Fruit fly (Drosophila melanogaster) whole organism, embryonic: ENCODE results near the gene CG13075.
A peak's percentile ranks its signal among the peaks of the same experiment; 100 is the strongest.

ENCODE experiments used
- ATbp ChIP-seq: fragments of 200-800 bp; sonication (Bioruptor generic); optimal IDR thresholded peaks from 2 replicates; lab custom pipeline; 2017; ENCODE audit warnings: missing biosample characterization, mild to moderate bottlenecking, missing genetic modification characterization, missing genetic modification reagents
- Bdp1 ChIP-seq: fragments of 200-800 bp; sonication (Bioruptor generic); optimal IDR thresholded peaks from 3 replicates; lab custom pipeline; 2016; ENCODE audit warnings: missing biosample characterization, missing genetic modification characterization
- CG12071 ChIP-seq: fragments of 200-800 bp; sonication (Bioruptor generic); optimal IDR thresholded peaks from 3 replicates; lab custom pipeline; 2018; ENCODE audit warnings: missing biosample characterization, mild to moderate bottlenecking, missing genetic modification characterization
- CG12104 ChIP-seq: fragments of 200-800 bp; sonication (Bioruptor generic); optimal IDR thresholded peaks from 3 replicates; lab custom pipeline; 2016; ENCODE audit warnings: missing biosample characterization, missing genetic modification characterization
- CG15696 ChIP-seq: fragments of 200-800 bp; sonication (Bioruptor generic); optimal IDR thresholded peaks from 2 replicates; lab custom pipeline; 2019; ENCODE audit warnings: missing biosample characterization, mild to moderate bottlenecking, missing genetic modification characterization, moderate library complexity
- CG1603 ChIP-seq: fragments of 200-800 bp; sonication (Bioruptor generic); optimal IDR thresholded peaks from 2 replicates; lab custom pipeline; 2019; ENCODE audit warnings: missing biosample characterization, mild to moderate bottlenecking, missing genetic modification characterization, moderate library complexity
- CG17568 ChIP-seq: fragments of 200-800 bp; sonication (Bioruptor generic); optimal IDR thresholded peaks from 2 replicates; lab custom pipeline; 2018; ENCODE audit warnings: missing biosample characterization, mild to moderate bottlenecking, missing genetic modification characterization, moderate library complexity
- CG17612 ChIP-seq: fragments of 200-800 bp; sonication (Bioruptor generic); IDR thresholded peaks from 2 replicates; pipeline ENCODE4 v1.3.6; 2022; ENCODE audit warnings: missing biosample characterization, missing genetic modification characterization
- CG30020 ChIP-seq: fragments of 200-800 bp; optimal IDR thresholded peaks from 2 replicates; lab custom pipeline; 2019; ENCODE audit warnings: missing biosample characterization, mild to moderate bottlenecking, missing genetic modification characterization, moderate library complexity
- CG3065 ChIP-seq: fragments of 200-800 bp; sonication (Bioruptor generic); optimal IDR thresholded peaks from 2 replicates; lab custom pipeline; 2016; ENCODE audit warnings: missing biosample characterization, missing genetic modification characterization
- CG31224 ChIP-seq: fragments of 200-800 bp; sonication (Bioruptor generic); IDR thresholded peaks from 2 replicates; pipeline ENCODE4 v1.3.6; 2022; ENCODE audit warnings: missing biosample characterization, missing genetic modification characterization
- CG31441 ChIP-seq: fragments of 200-800 bp; sonication (Bioruptor generic); IDR thresholded peaks from 2 replicates; pipeline ENCODE4 v1.3.6; 2022; ENCODE audit warnings: missing biosample characterization, missing genetic modification characterization
- CG3407 ChIP-seq: fragments of 200-800 bp; sonication (Bioruptor generic); optimal IDR thresholded peaks from 2 replicates; lab custom pipeline; 2018; ENCODE audit warnings: missing biosample characterization, mild to moderate bottlenecking, missing genetic modification characterization
- CG42726 ChIP-seq: fragments of 200-800 bp; sonication (Bioruptor generic); IDR thresholded peaks from 2 replicates; pipeline ENCODE4 v1.3.6; 2022; ENCODE audit warnings: missing biosample characterization, missing genetic modification characterization; ENCODE audit not compliant: partially characterized antibody
- CG7372 ChIP-seq: fragments of 200-800 bp; sonication (Bioruptor generic); IDR thresholded peaks from 2 replicates; pipeline ENCODE4 v1.3.6; 2022; ENCODE audit warnings: missing biosample characterization, missing genetic modification characterization
- CG7963 ChIP-seq: fragments of 200-800 bp; sonication (Bioruptor generic); IDR thresholded peaks from 3 replicates; pipeline ENCODE4 v1.3.6; 2022; ENCODE audit warnings: missing biosample characterization, missing genetic modification characterization; ENCODE audit not compliant: partially characterized antibody
- CG9727 ChIP-seq: fragments of 200-800 bp; sonication (Bioruptor generic); optimal IDR thresholded peaks from 3 replicates; lab custom pipeline; 2017; ENCODE audit warnings: missing biosample characterization, mild to moderate bottlenecking, missing genetic modification characterization
- CTCF ChIP-seq: fragments of 200-800 bp; sonication (Bioruptor generic); optimal IDR thresholded peaks from 2 replicates; lab custom pipeline; 2017; ENCODE audit warnings: missing biosample characterization, mild to moderate bottlenecking, missing genetic modification characterization, moderate library complexity
- D19B ChIP-seq: fragments of 200-800 bp; sonication (Bioruptor generic); optimal IDR thresholded peaks from 2 replicates; lab custom pipeline; 2017; ENCODE audit warnings: missing biosample characterization, mild to moderate bottlenecking, missing genetic modification characterization
- ERR ChIP-seq: fragments of 200-800 bp; sonication (Bioruptor generic); optimal IDR thresholded peaks from 2 replicates; lab custom pipeline; 2016; ENCODE audit warnings: missing biosample characterization, missing genetic modification characterization
- Ets97D ChIP-seq: fragments of 200-800 bp; sonication (Bioruptor generic); optimal IDR thresholded peaks from 3 replicates; lab custom pipeline; 2016; ENCODE audit warnings: missing biosample characterization, missing genetic modification characterization
- Gug ChIP-seq: fragments of 200-800 bp; sonication (Bioruptor generic); IDR thresholded peaks from 4 replicates; pipeline ENCODE4 v1.3.6; 2022; ENCODE audit warnings: missing biosample characterization, missing genetic modification characterization
- HmgZ ChIP-seq: fragments of 200-800 bp; sonication (Bioruptor generic); optimal IDR thresholded peaks from 2 replicates; lab custom pipeline; 2018; ENCODE audit warnings: missing biosample characterization, mild to moderate bottlenecking, missing genetic modification characterization
- Jarid2 ChIP-seq: fragments of 200-800 bp; sonication (Bioruptor generic); optimal IDR thresholded peaks from 3 replicates; lab custom pipeline; 2017; ENCODE audit warnings: mild to moderate bottlenecking, missing biosample characterization, missing genetic modification reagents, missing genetic modification characterization
- Meics ChIP-seq: fragments of 200-800 bp; sonication (Bioruptor generic); optimal IDR thresholded peaks from 2 replicates; lab custom pipeline; 2017; ENCODE audit warnings: missing biosample characterization, mild to moderate bottlenecking, missing genetic modification characterization
- Ravus ChIP-seq: fragments of 200-800 bp; sonication (Bioruptor generic); IDR thresholded peaks from 2 replicates; pipeline ENCODE4 v1.3.6; 2022; ENCODE audit warnings: missing biosample characterization, missing genetic modification characterization
- Trl ChIP-seq, 3 experiments: fragments of >200 bp in 2 of 3; fragments of 200-800 bp in 1 of 3; sonication (Bioruptor generic) in 1 of 3; optimal IDR thresholded peaks; 2 replicates in 1 of 3; 3 replicates in 2 of 3; lab custom pipeline; 2016 to 2017; ENCODE audit warnings: missing biosample characterization in 1 of 3, missing genetic modification characterization in 1 of 3
- bowl ChIP-seq: fragments of 200-800 bp; sonication (Bioruptor generic); IDR thresholded peaks from 2 replicates; pipeline ENCODE4 v1.3.6; 2022; ENCODE audit warnings: missing biosample characterization, missing genetic modification characterization
- br ChIP-seq: fragments of >200 bp; optimal IDR thresholded peaks from 2 replicates; lab custom pipeline; 2017
- dm ChIP-seq: fragments of 200-800 bp; sonication (Bioruptor generic); optimal IDR thresholded peaks from 3 replicates; lab custom pipeline; 2016; ENCODE audit warnings: missing biosample characterization, missing genetic modification characterization
- dysf ChIP-seq: fragments of 200-800 bp; sonication (Bioruptor generic); IDR thresholded peaks from 3 replicates; pipeline ENCODE4 v1.3.6; 2022; ENCODE audit warnings: missing biosample characterization, missing genetic modification characterization
- en ChIP-seq: fragments of 200-800 bp; sonication (Bioruptor generic); optimal IDR thresholded peaks from 2 replicates; lab custom pipeline; 2016; ENCODE audit warnings: missing biosample characterization, missing genetic modification characterization
- eve ChIP-seq, 2 experiments: fragments of >200 bp; optimal IDR thresholded peaks; 2 replicates each; lab custom pipeline; 2017; ENCODE audit warnings: missing biosample characterization in 2 of 2, missing genetic modification characterization in 2 of 2
- ewg ChIP-seq: fragments of 200-800 bp; sonication (Bioruptor generic); optimal IDR thresholded peaks from 3 replicates; lab custom pipeline; 2017; ENCODE audit warnings: mild to moderate bottlenecking, missing biosample characterization, missing genetic modification reagents, missing genetic modification characterization
- ftz-f1 ChIP-seq: fragments of 200-800 bp; sonication (Bioruptor generic); optimal IDR thresholded peaks from 2 replicates; lab custom pipeline; 2016; ENCODE audit warnings: missing biosample characterization, missing genetic modification characterization
- gce ChIP-seq: fragments of 200-800 bp; sonication (Bioruptor generic); IDR thresholded peaks from 3 replicates; pipeline ENCODE4 v1.3.6; 2022; ENCODE audit warnings: missing biosample characterization, missing genetic modification characterization
- grn ChIP-seq: fragments of 200-800 bp; sonication (Bioruptor generic); optimal IDR thresholded peaks from 3 replicates; lab custom pipeline; 2017; ENCODE audit warnings: missing biosample characterization, missing genetic modification characterization
- hbn ChIP-seq: fragments of 200-800 bp; sonication (Bioruptor generic); IDR thresholded peaks from 2 replicates; pipeline ENCODE4 v1.3.6; 2022; ENCODE audit warnings: missing biosample characterization, missing genetic modification characterization; ENCODE audit not compliant: partially characterized antibody
- inv ChIP-seq: fragments of 200-800 bp; sonication (Bioruptor generic); IDR thresholded peaks from 2 replicates; pipeline ENCODE4 v1.3.6; 2022; ENCODE audit warnings: missing biosample characterization, missing genetic modification characterization; ENCODE audit not compliant: partially characterized antibody
- kni ChIP-seq: fragments of 200-800 bp; sonication (Bioruptor generic); optimal IDR thresholded peaks from 3 replicates; lab custom pipeline; 2017; ENCODE audit warnings: mild to moderate bottlenecking, missing biosample characterization, missing genetic modification reagents, missing genetic modification characterization
- nmo ChIP-seq: fragments of 200-800 bp; sonication (Bioruptor generic); optimal IDR thresholded peaks from 2 replicates; lab custom pipeline; 2018; ENCODE audit warnings: missing biosample characterization, mild to moderate bottlenecking, missing genetic modification characterization, moderate library complexity
- oc ChIP-seq: fragments of 200-800 bp; sonication (Bioruptor generic); optimal IDR thresholded peaks from 2 replicates; lab custom pipeline; 2018; ENCODE audit warnings: missing biosample characterization, mild to moderate bottlenecking, missing genetic modification characterization, moderate library complexity
- pan ChIP-seq, 4 experiments: fragments of >200 bp in 3 of 4; fragments of 200-800 bp in 1 of 4; sonication (Bioruptor generic) in 1 of 4; optimal IDR thresholded peaks in 3 of 4; IDR thresholded peaks in 1 of 4; 2 replicates each; pipeline versions ENCODE4 v1.3.6 to Lab custom; 2017 to 2022; ENCODE audit warnings: missing biosample characterization in 2 of 4, missing genetic modification characterization in 2 of 4, mixed read lengths in 1 of 4
- slou ChIP-seq: fragments of 200-800 bp; sonication (Bioruptor generic); optimal IDR thresholded peaks from 3 replicates; lab custom pipeline; 2016; ENCODE audit warnings: missing biosample characterization, missing genetic modification characterization
- stwl ChIP-seq: fragments of 200-800 bp; sonication (Bioruptor generic); optimal IDR thresholded peaks from 3 replicates; lab custom pipeline; 2018; ENCODE audit warnings: missing biosample characterization, mild to moderate bottlenecking, missing genetic modification characterization, moderate library complexity
- tll ChIP-seq, 2 experiments: fragments of 200-800 bp in 1 of 2; fragments of >200 bp in 1 of 2; sonication (Bioruptor generic) in 1 of 2; optimal IDR thresholded peaks; 2 replicates each; lab custom pipeline; 2017 to 2019; ENCODE audit warnings: missing biosample characterization in 2 of 2, missing genetic modification characterization in 2 of 2, mild to moderate bottlenecking in 1 of 2, moderate library complexity in 1 of 2
- tup ChIP-seq: fragments of 200-800 bp; sonication (Bioruptor generic); optimal IDR thresholded peaks from 2 replicates; lab custom pipeline; 2016; ENCODE audit warnings: missing biosample characterization, mild to moderate bottlenecking, missing genetic modification characterization, moderate library complexity
- twi ChIP-seq: fragments of 200-800 bp; optimal IDR thresholded peaks from 2 replicates; lab custom pipeline; 2019; ENCODE audit warnings: missing biosample characterization, mild to moderate bottlenecking, missing genetic modification characterization, moderate library complexity
- tx ChIP-seq: fragments of 200-800 bp; sonication (Bioruptor generic); optimal IDR thresholded peaks from 2 replicates; lab custom pipeline; 2016; ENCODE audit warnings: missing biosample characterization, missing genetic modification characterization
- vvl ChIP-seq: fragments of 200-800 bp; sonication (Bioruptor generic); IDR thresholded peaks from 2 replicates; pipeline ENCODE4 v1.3.6; 2022; ENCODE audit warnings: missing biosample characterization, missing genetic modification characterization

The CG13075 gene

DNA sequence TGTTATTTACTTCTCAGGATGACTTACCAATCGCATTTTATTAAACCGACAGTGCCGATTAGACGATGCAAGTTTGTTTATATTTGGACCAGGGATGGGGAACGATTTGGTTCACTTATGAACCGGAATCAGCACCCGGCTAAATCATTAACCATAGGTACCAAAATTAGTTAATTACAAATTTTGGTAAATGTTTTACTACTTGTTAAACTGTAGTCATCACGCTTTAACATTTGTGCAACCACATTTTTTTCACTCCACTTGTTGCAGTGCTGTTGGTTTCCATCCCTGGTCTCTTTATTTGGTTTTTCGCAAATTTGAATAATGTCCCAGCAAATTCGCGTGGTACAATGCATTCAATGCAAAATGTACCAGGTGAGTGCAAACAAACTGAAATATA lies 21.7 kb downstream of the CG13075 start, which contains the start of the genes IntS9 and CG43295 (continued):
- TF ChIP-seq HmgZ (peak; percentile 74), br (no peak), CG7372 (GFP tag; lab: Robert Waterston, UW) (peak; percentile 75; the same call in 1 of the 2 replicates), hbn (GFP tag; lab: Robert Waterston, UW) (no peak), CG17568 (GFP tag; lab: Kevin White, UChicago) (no peak), Ravus (GFP tag; lab: Robert Waterston, UW) (peak; percentile 51), stwl (peak; percentile 56), CG30020 (tag; lab: Kevin White, UChicago) (peak; percentile 52), tx (GFP tag; lab: Kevin White, UChicago) (peak; percentile 77), Bdp1 (GFP tag; lab: Kevin White, UChicago) (peak; percentile 80), twi (tag; lab: Kevin White, UChicago) (no peak), pan (optimal IDR thresholded peaks at IDR 0.05; lab: Kevin White, UChicago) (no peak), pan (GFP tag; optimal IDR thresholded peaks at IDR 0.05 in 1 of 2, IDR thresholded peaks at IDR 0.05 in 1 of 2) (peak in 1 of 2 experiments; percentile 90), inv (GFP tag; lab: Robert Waterston, UW) (no peak), CG17612 (GFP tag; lab: Robert Waterston, UW) (peak; percentile 47; the same call in 1 of the 2 replicates), CG42726 (no peak), Ets97D (GFP tag; lab: Kevin White, UChicago) (peak; percentile 71), D19B (no peak), CG31441 (GFP tag; lab: Robert Waterston, UW) (no peak), grn (GFP tag; lab: Kevin White, UChicago) (no peak), CG3065 (GFP tag; lab: Kevin White, UChicago) (peak; percentile 75), gce (GFP tag; lab: Robert Waterston, UW) (peak; percentile 83), en (peak; percentile 59), CG31224 (GFP tag; lab: Robert Waterston, UW) (peak; percentile 60), CG1603 (peak; percentile 92), bowl (peak; percentile 36; the same call in 1 of the 2 replicates), ERR (GFP tag; lab: Kevin White, UChicago) (peak; percentile 71), eve (GFP tag; optimal IDR thresholded peaks at IDR 0.05; lab: Kevin White, UChicago) (no peak), CG3407 (no peak), CTCF (GFP tag; lab: Kevin White, UChicago) (no peak), tll (GFP tag; optimal IDR thresholded peaks at IDR 0.05; lab: Kevin White, UChicago) (no peak), dm (GFP tag; lab: Kevin White, UChicago) (peak; percentile 74), CG7963 (GFP tag; lab: Robert Waterston, UW) (no peak), ATbp (peak; percentile 62), Gug (GFP tag; lab: Robert Waterston, UW) (peak; percentile 68), Trl (optimal IDR thresholded peaks at IDR 0.05; lab: Kevin White, UChicago) (no peak), Trl (GFP tag; optimal IDR thresholded peaks at IDR 0.05; lab: Kevin White, UChicago) (peak; percentile 87), oc (tag; lab: Kevin White, UChicago) (no peak), ewg (GFP tag; lab: Kevin White, UChicago) (peak; percentile 63), CG12104 (peak; percentile 44), kni (GFP tag; lab: Kevin White, UChicago) (no peak), tup (GFP tag; lab: Kevin White, UChicago) (peak; percentile 69), dysf (GFP tag; lab: Robert Waterston, UW) (peak; percentile 73), ftz-f1 (no peak), CG15696 (peak; percentile 65), slou (GFP tag; lab: Kevin White, UChicago) (peak; percentile 67), Jarid2 (GFP tag; lab: Kevin White, UChicago) (no peak), vvl (GFP tag; lab: Robert Waterston, UW) (peak; percentile 93), CG9727 (peak; percentile 78), Meics (GFP tag; lab: Kevin White, UChicago) (peak; percentile 69), CG12071 (GFP tag; lab: Kevin White, UChicago) (no peak), nmo (GFP tag; lab: Kevin White, UChicago) (peak; percentile 75)
